Worm (Caenorhabditis elegans) whole organism, mixed stage, embryonic: ENCODE measurements around the gene F48F5.6.

Experiments used
- ces-1 ChIP-seq: fragments of 150-350 bp; optimal IDR thresholded peaks from 2 replicates; lab custom pipeline; 2014; ENCODE audit warnings: missing biosample characterization, missing genetic modification reagents, missing genetic modification characterization
- hlh-1 ChIP-seq: fragments of 150-350 bp; optimal IDR thresholded peaks from 2 replicates; lab custom pipeline; 2014; ENCODE audit warnings: missing biosample characterization, missing genetic modification reagents, missing genetic modification characterization
- lin-32 ChIP-seq: fragments of 200-800 bp; sonication (Bioruptor generic); optimal IDR thresholded peaks from 2 replicates; lab custom pipeline; 2018; ENCODE audit warnings: mild to moderate bottlenecking, missing genetic modification characterization, missing compliant biosample characterization
- lsy-2 ChIP-seq: fragments of 150-350 bp; optimal IDR thresholded peaks from 2 replicates; lab custom pipeline; 2014; ENCODE audit warnings: missing biosample characterization, missing genetic modification characterization
- mab-5 ChIP-seq: fragments of 150-350 bp; optimal IDR thresholded peaks from 2 replicates; lab custom pipeline; 2014; ENCODE audit warnings: missing biosample characterization, missing genetic modification characterization
- nhr-28 ChIP-seq: fragments of 150-350 bp; optimal IDR thresholded peaks from 2 replicates; lab custom pipeline; 2014; ENCODE audit warnings: missing biosample characterization, missing genetic modification characterization
- pha-4 ChIP-seq: fragments of 150-350 bp; optimal IDR thresholded peaks from 2 replicates; lab custom pipeline; 2018; ENCODE audit warnings: missing biosample characterization, missing genetic modification reagents, missing genetic modification characterization
- sptf-1 ChIP-seq: sonication (generic microtip); optimal IDR thresholded peaks from 2 replicates; lab custom pipeline; 2017; ENCODE audit warnings: mild to moderate bottlenecking, missing genetic modification characterization, moderate library complexity, missing compliant biosample characterization
- unc-62 ChIP-seq: fragments of 150-350 bp; optimal IDR thresholded peaks from 2 replicates; lab custom pipeline; 2014; ENCODE audit warnings: missing biosample characterization, missing genetic modification reagents, missing genetic modification characterization
- zip-8 ChIP-seq: fragments of 150-350 bp; optimal IDR thresholded peaks from 2 replicates; lab custom pipeline; 2014; ENCODE audit warnings: missing biosample characterization, missing genetic modification characterization
- ztf-11 ChIP-seq: fragments of 150-350 bp; optimal IDR thresholded peaks from 2 replicates; lab custom pipeline; 2014; ENCODE audit warnings: missing biosample characterization, missing genetic modification characterization

ce11 chrV:20411659-20412058 is 41.3 kb downstream of the F48F5.6 start, which contains the start of gene F53H2.3:
- no peak for TF ChIP-seq lin-32
- TF ChIP-seq unc-62 (GFP tag; lab: Kevin White, UChicago) = no peak
- no peak for TF ChIP-seq ces-1 (GFP tag; lab: Kevin White, UChicago)
- no peak for TF ChIP-seq lsy-2 (tag; lab: Kevin White, UChicago)
- no peak for TF ChIP-seq hlh-1 (tag; lab: Kevin White, UChicago)
- TF ChIP-seq zip-8 (tag; lab: Kevin White, UChicago) = no peak
- no peak for TF ChIP-seq mab-5 (tag; lab: Kevin White, UChicago)
- no peak for TF ChIP-seq sptf-1
- no peak for TF ChIP-seq pha-4 (tag; lab: Kevin White, UChicago)
- TF ChIP-seq ztf-11 (tag; lab: Kevin White, UChicago) = no peak
- no peak for TF ChIP-seq nhr-28
